Worm (Caenorhabditis elegans): Measurements from ENCODE around the gene C07G1.7.

Gene C07G1.7

DNA sequence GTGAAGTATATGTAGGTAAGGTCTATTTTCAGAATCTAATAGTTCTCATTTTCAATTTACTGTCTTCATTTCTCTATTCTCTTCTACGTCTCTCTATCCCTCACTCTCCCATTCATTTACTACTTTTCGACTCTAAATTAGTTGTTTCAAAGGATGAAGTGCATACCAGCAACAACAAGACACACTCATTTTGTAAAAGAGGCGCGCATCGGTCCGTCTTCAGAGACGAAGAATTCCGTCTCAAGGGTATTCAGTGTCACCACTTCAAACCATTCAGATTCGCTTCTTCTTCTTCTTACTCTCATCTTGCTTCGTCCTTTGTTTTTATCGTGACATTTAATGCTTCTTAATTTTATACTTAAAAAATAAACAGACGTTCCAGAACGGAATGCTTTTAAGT lies 40.3 kb downstream of the C07G1.7 start:
- TF ChIP-seq him-1 (tag; optimal IDR thresholded peaks at IDR 0.05) (no peak), dao-5 (tag; optimal IDR thresholded peaks at IDR 0.05) (no peak), W03F9.2 (tag; optimal IDR thresholded peaks at IDR 0.05) (no peak)

DNA sequence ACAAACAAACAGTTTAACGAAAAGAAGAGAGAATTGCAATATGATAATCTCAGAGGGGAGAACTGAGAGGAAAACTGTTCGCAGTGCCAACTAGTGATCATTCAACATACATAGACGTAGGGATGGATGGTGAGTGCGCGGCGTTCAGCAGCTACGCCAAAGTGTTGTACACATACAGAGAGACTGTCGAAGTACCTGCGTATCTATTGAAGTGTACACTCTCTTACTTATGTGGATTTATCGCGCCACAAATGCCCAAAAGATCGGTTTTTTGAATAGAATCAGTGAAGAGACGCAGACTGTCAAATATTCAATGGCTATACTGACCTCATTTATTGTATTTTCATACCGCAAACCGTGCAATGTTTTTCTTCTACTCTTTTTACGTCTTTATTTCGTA lies 41.4 kb downstream of the C07G1.7 start:
- no peak for TF ChIP-seq W03F9.2 (tag; optimal IDR thresholded peaks at IDR 0.05)
- no peak for TF ChIP-seq him-1 (tag; optimal IDR thresholded peaks at IDR 0.05)
- no peak for TF ChIP-seq dao-5 (tag; optimal IDR thresholded peaks at IDR 0.05)

DNA sequence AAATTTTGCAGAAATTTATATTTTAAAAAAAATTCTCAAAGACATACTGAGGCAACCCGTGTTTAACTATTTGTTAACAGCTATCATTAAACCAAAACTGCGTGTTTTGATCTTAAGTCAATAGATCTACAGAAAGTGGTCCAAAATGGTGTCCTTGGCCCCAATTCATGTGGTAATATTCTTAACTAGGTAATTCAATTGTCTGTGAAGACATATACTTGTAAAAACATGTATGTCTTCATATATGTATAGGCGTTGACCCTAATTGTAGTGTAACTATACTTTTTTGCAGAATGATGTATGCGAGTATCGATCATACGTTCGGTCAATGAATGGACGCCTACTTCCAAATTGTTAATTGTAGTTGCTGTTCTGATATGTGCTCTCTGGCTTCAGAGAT lies 42.0 kb downstream of the C07G1.7 start, which contains the start of gene C07G1.15:
C07G1.15 (plus strand) TSS at position 301 of the 400 bp plus-strand sequence.
- no peak for TF ChIP-seq him-1 (tag; optimal IDR thresholded peaks at IDR 0.05)
- no peak for TF ChIP-seq dao-5 (tag; optimal IDR thresholded peaks at IDR 0.05)
- no peak for TF ChIP-seq W03F9.2 (tag; optimal IDR thresholded peaks at IDR 0.05)

DNA sequence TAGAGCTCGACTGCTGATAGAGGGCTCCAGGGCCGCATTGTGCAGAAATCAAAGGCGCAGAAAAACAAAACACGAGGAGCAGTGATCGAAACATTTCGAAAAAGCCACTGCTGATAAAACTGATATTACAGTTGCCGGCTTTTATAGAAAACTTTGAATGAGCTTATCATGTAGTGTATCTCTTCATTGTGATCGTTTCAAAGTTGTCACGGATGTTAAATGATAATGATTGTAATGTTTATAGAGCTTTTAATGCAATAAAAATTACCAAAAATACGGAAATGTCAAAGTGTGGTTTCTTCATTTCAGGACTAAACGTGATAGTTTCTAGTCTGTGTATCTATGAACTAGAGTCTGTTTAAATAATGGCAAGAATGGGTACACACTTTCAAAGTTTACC lies 43.0 kb downstream of the C07G1.7 start, which contains the start of gene clec-52:
clec-52 (minus strand) TSS at position 101 of the 400 bp plus-strand sequence.
- TF ChIP-seq dao-5 (tag; optimal IDR thresholded peaks at IDR 0.05) (no peak), him-1 (tag; optimal IDR thresholded peaks at IDR 0.05) (no peak), W03F9.2 (tag; optimal IDR thresholded peaks at IDR 0.05) (no peak)

DNA sequence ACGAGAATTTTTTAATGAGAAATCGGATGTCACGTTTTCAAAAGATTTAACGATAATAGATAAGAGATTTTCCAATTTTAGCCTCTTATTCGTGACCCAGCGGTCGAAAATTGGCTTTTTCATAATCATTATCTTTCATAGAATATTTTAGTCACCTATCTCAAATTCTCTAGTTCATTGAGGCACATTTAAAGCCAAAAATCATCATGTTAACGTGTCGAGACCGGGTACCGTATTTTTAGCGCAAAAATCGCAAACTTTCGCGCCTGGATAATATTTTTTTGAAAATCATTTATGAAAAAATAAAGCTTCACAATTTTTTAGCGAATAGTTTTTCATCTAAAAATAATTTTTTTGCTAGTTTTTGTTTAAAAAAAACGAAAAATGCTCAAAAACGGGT lies 45.7 kb downstream of the C07G1.7 start, which contains the start of gene B0218.7:
B0218.7 (minus strand) TSS at position 101 of the 400 bp plus-strand sequence.
- TF ChIP-seq dao-5 (tag; optimal IDR thresholded peaks at IDR 0.05) (no peak), W03F9.2 (tag; optimal IDR thresholded peaks at IDR 0.05) (no peak), him-1 (tag; optimal IDR thresholded peaks at IDR 0.05) (no peak)

DNA sequence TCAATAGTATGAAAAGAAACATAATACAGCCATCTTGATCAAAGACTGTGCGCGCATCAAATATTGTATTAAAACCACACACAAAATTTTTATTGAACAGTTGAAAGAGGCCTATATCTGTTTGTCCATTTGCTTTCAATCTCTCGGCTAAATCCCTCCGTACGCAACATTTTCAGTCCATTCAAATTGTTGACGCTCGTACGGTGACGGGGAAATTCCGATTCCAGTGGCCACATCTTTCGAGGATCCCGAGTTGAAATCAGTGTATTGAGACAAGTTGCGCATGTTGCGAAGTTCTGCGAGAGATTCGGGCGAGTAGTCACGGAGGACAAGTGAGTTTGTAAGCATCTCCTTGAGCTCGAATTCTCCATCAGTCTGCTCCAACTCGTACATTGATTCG lies 47.1 kb downstream of the C07G1.7 start:
- TF ChIP-seq W03F9.2 (tag; optimal IDR thresholded peaks at IDR 0.05) (no peak), dao-5 (tag; optimal IDR thresholded peaks at IDR 0.05) (no peak), him-1 (tag; optimal IDR thresholded peaks at IDR 0.05) (no peak)

DNA sequence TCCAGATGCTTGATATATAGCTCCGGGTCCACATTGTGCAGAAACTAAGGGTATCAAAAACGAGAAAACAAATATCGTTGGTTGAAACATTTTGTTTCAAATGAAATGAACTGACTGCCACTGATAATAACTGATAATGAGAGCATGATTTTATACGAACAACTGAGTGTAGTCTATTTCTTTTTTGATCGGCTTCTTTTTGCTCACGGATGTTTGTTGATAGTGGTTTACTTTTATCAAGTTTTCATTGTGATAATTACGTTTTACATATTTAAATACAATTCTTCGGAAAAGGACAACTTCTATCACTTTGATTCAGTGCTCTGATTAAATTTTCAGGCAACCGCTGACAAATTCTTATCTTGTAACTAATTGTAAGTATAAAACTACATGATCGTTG lies 48.0 kb downstream of the C07G1.7 start, which contains the start of gene clec-51:
clec-51 (minus strand) TSS at position 114 of the 400 bp plus-strand sequence.
- TF ChIP-seq dao-5 (tag; optimal IDR thresholded peaks at IDR 0.05) (no peak), him-1 (tag; optimal IDR thresholded peaks at IDR 0.05) (no peak), W03F9.2 (tag; optimal IDR thresholded peaks at IDR 0.05) (no peak)

DNA sequence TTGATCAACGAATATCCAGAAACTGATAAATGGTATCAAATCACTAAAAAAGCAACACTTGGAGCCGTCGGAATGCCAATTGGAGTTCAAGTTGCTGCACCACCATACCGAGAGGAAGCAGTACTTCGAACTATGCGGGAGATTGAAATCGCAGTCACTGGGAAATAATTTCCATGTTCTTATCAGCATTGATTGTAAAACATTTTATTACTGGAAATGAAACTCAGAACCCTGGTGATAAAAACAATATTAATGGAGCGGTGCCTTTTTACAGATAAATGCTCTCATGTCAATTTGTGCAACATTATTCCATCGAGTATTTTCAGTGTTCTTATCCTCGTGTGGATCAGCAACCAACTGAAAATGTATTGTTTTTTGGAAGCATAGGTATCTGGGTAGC lies 49.9 kb downstream of the C07G1.7 start:
- TF ChIP-seq W03F9.2 (tag; optimal IDR thresholded peaks at IDR 0.05) (no peak), dao-5 (tag; optimal IDR thresholded peaks at IDR 0.05) (no peak), him-1 (tag; optimal IDR thresholded peaks at IDR 0.05) (no peak)

Measured in whole organism, L4/young adult.